Fruit fly (Drosophila melanogaster) whole organism, pupa: ENCODE results near the gene Sec5.

Experiments
- CG10348 ChIP-seq: fragments of 200-800 bp; sonication (Bioruptor generic); IDR thresholded peaks from 2 replicates; pipeline ENCODE4 v1.3.6; 2022; ENCODE audit warnings: missing biosample characterization, missing genetic modification characterization
- CG12605 ChIP-seq: fragments of 200-800 bp; sonication (Bioruptor generic); IDR thresholded peaks from 2 replicates; pipeline ENCODE4 v1.3.6; 2022; ENCODE audit warnings: missing biosample characterization, missing genetic modification characterization
- CG13204 ChIP-seq: fragments of 200-800 bp; sonication (Bioruptor generic); optimal IDR thresholded peaks from 2 replicates; lab custom pipeline; 2018; ENCODE audit warnings: missing biosample characterization, mild to moderate bottlenecking, missing genetic modification characterization, moderate library complexity
- CG14655 ChIP-seq: fragments of 200-800 bp; sonication (Bioruptor generic); optimal IDR thresholded peaks from 3 replicates; lab custom pipeline; 2017; ENCODE audit warnings: mild to moderate bottlenecking, missing biosample characterization, missing genetic modification reagents, missing genetic modification characterization
- CG15710 ChIP-seq: fragments of 200-800 bp; sonication (Bioruptor generic); optimal IDR thresholded peaks from 2 replicates; lab custom pipeline; 2018; ENCODE audit warnings: missing biosample characterization, mild to moderate bottlenecking, missing genetic modification characterization, moderate library complexity
- CG17806 ChIP-seq: fragments of 200-800 bp; sonication (Bioruptor generic); optimal IDR thresholded peaks from 2 replicates; lab custom pipeline; 2018; ENCODE audit warnings: missing biosample characterization, mild to moderate bottlenecking, missing genetic modification characterization, moderate library complexity
- CG32121 ChIP-seq: fragments of 200-800 bp; sonication (Bioruptor generic); IDR thresholded peaks from 2 replicates; pipeline ENCODE4 v1.3.6; 2022; ENCODE audit warnings: missing biosample characterization, missing genetic modification characterization
- CG34367 ChIP-seq: fragments of 200-800 bp; sonication (Bioruptor generic); optimal IDR thresholded peaks from 2 replicates; lab custom pipeline; 2018; ENCODE audit warnings: missing biosample characterization, mild to moderate bottlenecking, missing genetic modification characterization
- CG4496 ChIP-seq: fragments of 200-800 bp; sonication (Bioruptor generic); IDR thresholded peaks from 3 replicates; pipeline ENCODE4 v1.3.6; 2022; ENCODE audit warnings: missing biosample characterization, missing genetic modification characterization
- CG8159 ChIP-seq: fragments of 200-800 bp; sonication (Bioruptor generic); optimal IDR thresholded peaks from 3 replicates; lab custom pipeline; 2018; ENCODE audit warnings: missing biosample characterization, mild to moderate bottlenecking, missing genetic modification characterization, moderate library complexity
- CG8301 ChIP-seq: fragments of 200-800 bp; sonication (Bioruptor generic); optimal IDR thresholded peaks from 2 replicates; lab custom pipeline; 2018; ENCODE audit warnings: missing biosample characterization, mild to moderate bottlenecking, missing genetic modification characterization
- D1 ChIP-seq: fragments of 200-800 bp; sonication (Bioruptor generic); optimal IDR thresholded peaks from 2 replicates; lab custom pipeline; 2018; ENCODE audit warnings: missing biosample characterization, mild to moderate bottlenecking, missing genetic modification characterization, moderate library complexity
- EcR ChIP-seq: fragments of 200-800 bp; sonication (Bioruptor generic); optimal IDR thresholded peaks from 3 replicates; lab custom pipeline; 2019; ENCODE audit warnings: missing biosample characterization, missing genetic modification characterization, mild to moderate bottlenecking, moderate library complexity, missing genetic modification reagents
- Ets98B ChIP-seq: fragments of 200-800 bp; sonication (Bioruptor generic); IDR thresholded peaks from 2 replicates; pipeline ENCODE4 v1.3.6; 2022; ENCODE audit warnings: missing biosample characterization, missing genetic modification characterization
- Pif1A ChIP-seq: fragments of 200-800 bp; sonication (Bioruptor generic); optimal IDR thresholded peaks from 3 replicates; lab custom pipeline; 2016; ENCODE audit warnings: missing biosample characterization, missing genetic modification characterization
- Pif1B ChIP-seq: fragments of 200-800 bp; sonication (Bioruptor generic); optimal IDR thresholded peaks from 3 replicates; lab custom pipeline; 2016; ENCODE audit warnings: missing biosample characterization, missing genetic modification characterization
- Snoo ChIP-seq: fragments of 200-800 bp; sonication (Bioruptor generic); optimal IDR thresholded peaks from 3 replicates; lab custom pipeline; 2017; ENCODE audit warnings: missing biosample characterization, mild to moderate bottlenecking, missing genetic modification characterization, inconsistent platforms
- gl ChIP-seq: fragments of 200-800 bp; sonication (Bioruptor generic); optimal IDR thresholded peaks from 2 replicates; lab custom pipeline; 2018; ENCODE audit warnings: missing biosample characterization, mild to moderate bottlenecking, missing genetic modification characterization
- rn ChIP-seq: fragments of 200-800 bp; sonication (Bioruptor generic); IDR thresholded peaks from 2 replicates; pipeline ENCODE4 v1.3.6; 2022; ENCODE audit warnings: missing biosample characterization, missing genetic modification characterization

Gene Sec5

DNA sequence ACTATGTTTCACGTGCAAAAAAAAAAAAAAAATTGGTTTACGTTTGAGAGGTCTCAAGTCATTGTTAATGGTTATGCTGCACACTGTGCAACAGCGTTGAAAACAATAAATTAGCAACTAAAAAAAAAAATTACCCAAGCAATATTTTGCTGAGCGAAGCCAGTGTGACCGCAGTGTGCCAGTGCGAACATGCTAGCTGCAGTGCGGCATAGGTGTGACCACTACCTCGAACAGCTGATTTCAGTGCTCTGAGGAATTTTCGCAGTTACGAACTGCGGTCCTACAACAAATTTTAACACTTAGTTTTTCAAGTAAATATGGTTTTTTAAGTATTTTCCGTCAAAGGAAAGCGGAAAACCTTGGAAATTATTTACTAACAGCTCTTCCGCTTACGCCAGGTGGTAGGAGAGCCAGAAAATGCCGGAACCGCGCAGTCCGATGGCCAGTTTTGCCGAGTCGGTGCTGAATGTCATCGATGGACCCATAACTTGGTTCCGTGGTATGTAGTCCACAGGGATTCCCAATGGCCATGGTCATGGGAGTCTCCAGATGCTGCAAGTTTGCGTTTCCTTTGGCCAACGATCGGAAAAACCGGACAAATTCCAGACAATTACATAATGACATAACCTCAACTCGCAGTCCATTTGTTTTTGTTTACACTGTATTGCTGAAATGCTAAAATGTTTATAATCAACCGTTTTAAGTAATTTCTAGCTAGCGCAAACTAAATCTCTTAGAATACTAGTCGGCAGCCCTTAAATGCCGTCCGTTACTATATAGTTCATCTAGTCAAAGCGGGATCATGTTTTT lies 9.0 kb downstream of the Sec5 start, which contains the start of the genes msl-2 and ND-PDSW:
TSS of gene msl-2 (minus strand) at position 195 of the 810 bp plus-strand sequence.
TSS of gene ND-PDSW (plus strand) at position 240 of the 810 bp plus-strand sequence.
- no peak for TF ChIP-seq CG8301 (tag; lab: Kevin White, UChicago)
- no peak for TF ChIP-seq Snoo (tag; lab: Kevin White, UChicago)

DNA sequence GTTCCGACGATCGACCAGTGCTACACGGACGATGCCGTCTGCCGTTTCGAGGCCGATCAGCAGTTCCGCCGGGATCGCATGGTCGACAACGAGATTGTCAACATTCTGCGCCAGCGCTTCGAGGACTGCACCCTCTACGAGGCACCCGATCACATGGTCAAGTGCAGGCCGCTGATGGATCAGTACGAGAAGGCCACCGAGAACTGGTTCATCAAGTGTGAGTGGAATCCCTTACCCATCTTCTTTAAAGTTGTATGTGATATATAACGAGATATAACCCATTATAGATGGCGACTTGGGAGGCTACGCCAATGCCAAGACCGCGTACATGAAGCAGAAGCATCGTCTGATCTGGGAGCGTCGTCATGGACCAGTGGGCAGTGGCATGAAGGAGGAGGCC lies 9.7 kb downstream of the Sec5 start:
- TF ChIP-seq D1 (tag; lab: Kevin White, UChicago) (no peak), CG12605 (no peak), Ets98B (GFP tag; lab: Robert Waterston, UW) (no peak), CG34367 (tag; lab: Kevin White, UChicago) (no peak), CG32121 (GFP tag; lab: Robert Waterston, UW) (no peak)
- TF ChIP-seq, all 21 proteins: peak for 0

dm6 chr2L:3469869-3470268 lies 12.8 kb downstream of the Sec5 start, which contains the start of the genes Pif1 and CG31776:
Pif1 (minus strand) TSS chr2L:3470004.
CG31776 (plus strand) TSS chr2L:3470182.
- no peak for TF ChIP-seq Pif1B
- no peak for TF ChIP-seq CG17806 (tag; lab: Kevin White, UChicago)

DNA sequence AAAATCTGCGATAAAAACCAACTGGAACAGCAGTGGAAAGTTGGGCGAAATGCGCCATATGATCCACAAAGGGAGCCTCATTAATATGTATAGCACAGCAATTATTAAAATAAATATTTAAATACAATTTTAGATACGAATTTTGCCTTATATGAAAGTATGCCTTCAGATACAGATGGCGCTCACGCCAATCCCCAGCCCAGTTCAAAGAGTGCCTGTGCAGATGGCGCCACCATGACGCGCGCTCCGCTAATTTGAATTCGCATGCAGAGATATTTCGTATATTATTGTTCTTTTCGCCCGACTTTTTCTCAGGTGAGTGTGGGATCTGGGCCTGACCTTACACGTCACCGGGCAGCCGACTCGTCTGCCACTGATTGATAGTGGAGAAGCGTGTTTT lies 15.1 kb downstream of the Sec5 start, which contains the start of gene Pgant4:
TSS of gene Pgant4 (plus strand) at position 362 of the 400 bp plus-strand sequence.
- TF ChIP-seq rn (GFP tag; lab: Robert Waterston, UW) = 0 out of 2 replicates have a peak, but pooled peaks have one; percentile 37
- TF ChIP-seq gl = no peak
- TF ChIP-seq CG17806 (tag; lab: Kevin White, UChicago) = no peak
- no peak for TF ChIP-seq Pif1A (GFP tag; lab: Kevin White, UChicago)
- TF ChIP-seq CG4496 (GFP tag; lab: Robert Waterston, UW) = 0 out of 3 replicates have a peak, but pooled peaks have one; percentile 37
- TF ChIP-seq CG10348 (GFP tag; lab: Robert Waterston, UW) = no peak
- no peak for TF ChIP-seq Ets98B (GFP tag; lab: Robert Waterston, UW)
- TF ChIP-seq Snoo (tag; lab: Kevin White, UChicago) = peak; percentile 39
- TF ChIP-seq, all 21 proteins: peak for 3

dm6 chr2L:3475168-3475567 lies 18.1 kb downstream of the Sec5 start:
- TF ChIP-seq CG8159 (tag; lab: Kevin White, UChicago) (peak; percentile 36), CG32121 (GFP tag; lab: Robert Waterston, UW) (no peak), CG14655 (GFP tag; lab: Kevin White, UChicago) (no peak), EcR (GFP tag; lab: Kevin White, UChicago) (peak; percentile 70), CG10348 (GFP tag; lab: Robert Waterston, UW) (no peak), CG15710 (tag; lab: Kevin White, UChicago) (peak; percentile 28), Snoo (tag; lab: Kevin White, UChicago) (peak; percentile 22)

DNA sequence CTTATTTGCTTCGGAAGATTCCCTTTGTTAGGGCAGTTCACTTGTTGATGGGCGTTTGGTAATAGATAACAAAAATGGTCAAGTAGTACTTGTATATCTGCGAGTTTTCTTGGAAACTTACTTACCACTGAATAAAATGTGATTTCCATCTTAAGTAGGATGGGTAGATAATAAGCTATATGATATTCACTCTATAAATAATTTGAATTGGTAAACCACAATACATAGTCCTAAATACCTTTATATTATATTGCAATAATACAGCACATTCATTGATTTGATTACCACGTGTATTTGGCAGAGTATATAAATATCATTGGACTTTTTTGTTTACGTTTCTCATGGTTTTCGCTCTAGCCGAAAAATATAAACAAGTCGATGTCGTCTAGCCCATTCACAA lies 18.8 kb downstream of the Sec5 start:
- TF ChIP-seq D1 (tag; lab: Kevin White, UChicago) (no peak), Ets98B (GFP tag; lab: Robert Waterston, UW) (no peak), CG32121 (GFP tag; lab: Robert Waterston, UW) (no peak), CG34367 (tag; lab: Kevin White, UChicago) (no peak), EcR (GFP tag; lab: Kevin White, UChicago) (no peak), CG12605 (no peak), CG13204 (GFP tag; lab: Kevin White, UChicago) (no peak), CG15710 (tag; lab: Kevin White, UChicago) (no peak), Pif1A (GFP tag; lab: Kevin White, UChicago) (no peak), gl (no peak), rn (GFP tag; lab: Robert Waterston, UW) (no peak), CG10348 (GFP tag; lab: Robert Waterston, UW) (no peak), CG8301 (tag; lab: Kevin White, UChicago) (no peak)

DNA sequence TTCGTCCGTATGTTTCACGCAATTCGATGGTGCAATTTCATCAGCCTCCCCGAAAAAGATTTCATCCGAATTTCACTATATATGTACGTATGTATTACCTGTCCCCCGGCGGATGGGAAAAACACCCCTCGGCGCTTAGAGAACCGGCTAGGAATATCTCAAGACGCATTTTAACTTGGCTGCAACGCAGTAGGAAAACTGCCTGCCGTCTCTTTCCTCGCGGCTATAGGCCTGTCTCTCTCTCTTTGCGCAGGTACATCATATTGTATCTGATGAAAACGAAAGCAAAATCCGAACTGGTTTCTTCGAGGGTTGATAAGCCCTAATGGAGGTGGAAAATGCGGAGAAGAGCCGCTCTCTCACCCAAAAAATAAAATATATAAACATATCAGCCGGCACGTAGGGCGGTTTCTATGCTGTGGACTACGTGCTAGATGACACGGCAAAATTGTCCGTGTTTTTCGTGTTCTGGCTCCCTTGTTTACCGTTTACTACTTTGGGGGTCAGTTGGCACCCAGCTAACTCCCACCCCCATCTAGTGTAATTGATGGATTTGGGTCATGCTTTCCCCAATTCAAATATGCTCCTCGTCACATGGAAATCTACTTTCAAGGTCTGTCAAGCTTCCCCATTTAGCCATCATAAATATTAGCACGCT lies 19.4 kb downstream of the Sec5 start:
- TF ChIP-seq CG4496 (GFP tag; lab: Robert Waterston, UW) = 0 out of 3 replicates have a peak, but pooled peaks have one; percentile 6
- no peak for TF ChIP-seq Pif1B
